Fruit fly (Drosophila melanogaster) whole organism, embryonic: ENCODE measurements around the gene CG46412.

ENCODE experiments used
- Atf3 ChIP-seq: fragments of 200-800 bp; sonication (Bioruptor generic); optimal IDR thresholded peaks from 3 replicates; lab custom pipeline; 2016; ENCODE audit warnings: missing biosample characterization, missing genetic modification characterization
- CG10274 ChIP-seq: fragments of 200-800 bp; sonication (Bioruptor generic); optimal IDR thresholded peaks from 3 replicates; lab custom pipeline; 2017; ENCODE audit warnings: missing biosample characterization, mild to moderate bottlenecking, missing genetic modification characterization
- CG11085 ChIP-seq: fragments of 200-800 bp; sonication (Bioruptor generic); IDR thresholded peaks from 2 replicates; pipeline ENCODE4 v1.3.6; 2022; ENCODE audit warnings: missing biosample characterization, missing genetic modification characterization
- CG11695 ChIP-seq: fragments of 200-800 bp; sonication (Bioruptor generic); IDR thresholded peaks from 3 replicates; pipeline ENCODE4 v1.3.6; 2022; ENCODE audit warnings: missing biosample characterization, missing genetic modification characterization
- CG14441 ChIP-seq: fragments of 200-800 bp; sonication (Bioruptor generic); IDR thresholded peaks from 2 replicates; pipeline ENCODE4 v1.3.6; 2022; ENCODE audit warnings: missing biosample characterization, missing genetic modification characterization
- CG14965 ChIP-seq: fragments of 200-800 bp; sonication (Bioruptor generic); optimal IDR thresholded peaks from 2 replicates; lab custom pipeline; 2016; ENCODE audit warnings: missing biosample characterization, missing genetic modification characterization, borderline replicate concordance
- CG15011 ChIP-seq: fragments of 200-800 bp; sonication (Bioruptor generic); optimal IDR thresholded peaks from 3 replicates; lab custom pipeline; 2018; ENCODE audit warnings: missing biosample characterization, mild to moderate bottlenecking, missing genetic modification characterization
- CG1529 ChIP-seq: fragments of 200-800 bp; sonication (Bioruptor generic); optimal IDR thresholded peaks from 3 replicates; lab custom pipeline; 2018; ENCODE audit warnings: missing biosample characterization, missing genetic modification characterization
- CG1602 ChIP-seq: fragments of 200-800 bp; sonication (Bioruptor generic); optimal IDR thresholded peaks from 3 replicates; lab custom pipeline; 2016; ENCODE audit warnings: missing biosample characterization, missing genetic modification characterization
- CG18262 ChIP-seq: fragments of 200-800 bp; optimal IDR thresholded peaks from 3 replicates; lab custom pipeline; 2019; ENCODE audit warnings: missing biosample characterization, mild to moderate bottlenecking, missing genetic modification characterization, moderate library complexity
- CG2120 ChIP-seq: fragments of 200-800 bp; sonication (Bioruptor generic); optimal IDR thresholded peaks from 3 replicates; lab custom pipeline; 2016; ENCODE audit warnings: missing biosample characterization, missing genetic modification characterization
- CG3065 ChIP-seq: fragments of 200-800 bp; sonication (Bioruptor generic); optimal IDR thresholded peaks from 2 replicates; lab custom pipeline; 2016; ENCODE audit warnings: missing biosample characterization, missing genetic modification characterization
- CG31441 ChIP-seq: fragments of 200-800 bp; sonication (Bioruptor generic); IDR thresholded peaks from 2 replicates; pipeline ENCODE4 v1.3.6; 2022; ENCODE audit warnings: missing biosample characterization, missing genetic modification characterization
- CG32772 ChIP-seq: fragments of 200-800 bp; sonication (Bioruptor generic); IDR thresholded peaks from 2 replicates; pipeline ENCODE4 v1.3.6; 2022; ENCODE audit warnings: missing biosample characterization, missing genetic modification characterization
- CG7372 ChIP-seq: fragments of 200-800 bp; sonication (Bioruptor generic); IDR thresholded peaks from 2 replicates; pipeline ENCODE4 v1.3.6; 2022; ENCODE audit warnings: missing biosample characterization, missing genetic modification characterization
- CG7745 ChIP-seq: fragments of 200-800 bp; sonication (Bioruptor generic); optimal IDR thresholded peaks from 2 replicates; lab custom pipeline; 2018; ENCODE audit warnings: missing biosample characterization, mild to moderate bottlenecking, missing genetic modification characterization, moderate library complexity
- CG7963 ChIP-seq: fragments of 200-800 bp; sonication (Bioruptor generic); IDR thresholded peaks from 3 replicates; pipeline ENCODE4 v1.3.6; 2022; ENCODE audit warnings: missing biosample characterization, missing genetic modification characterization; ENCODE audit not compliant: partially characterized antibody
- CG8765 ChIP-seq: fragments of 200-800 bp; sonication (Bioruptor generic); IDR thresholded peaks from 2 replicates; pipeline ENCODE4 v1.3.6; 2022; ENCODE audit warnings: missing biosample characterization, missing genetic modification characterization
- CkIIα-i1 ChIP-seq: fragments of 200-800 bp; sonication (Bioruptor generic); IDR thresholded peaks from 2 replicates; pipeline ENCODE4 v1.3.6; 2022; ENCODE audit warnings: missing biosample characterization, missing genetic modification characterization
- Drgx ChIP-seq: fragments of 200-800 bp; sonication (Bioruptor generic); IDR thresholded peaks from 2 replicates; pipeline ENCODE4 v1.3.6; 2022; ENCODE audit warnings: missing biosample characterization, missing genetic modification characterization
- Fer2 ChIP-seq: fragments of 200-800 bp; sonication (Bioruptor generic); optimal IDR thresholded peaks from 2 replicates; lab custom pipeline; 2018; ENCODE audit warnings: missing biosample characterization, mild to moderate bottlenecking, missing genetic modification characterization, moderate library complexity
- Gsc ChIP-seq: fragments of 200-800 bp; sonication (Bioruptor generic); IDR thresholded peaks from 2 replicates; pipeline ENCODE4 v1.3.6; 2022; ENCODE audit warnings: missing biosample characterization, missing genetic modification characterization
- HmgD ChIP-seq: fragments of 200-800 bp; sonication (Bioruptor generic); optimal IDR thresholded peaks from 3 replicates; lab custom pipeline; 2016; ENCODE audit warnings: missing biosample characterization, missing genetic modification characterization
- Kr ChIP-seq: fragments of 200-800 bp; sonication (Bioruptor generic); optimal IDR thresholded peaks from 2 replicates; lab custom pipeline; 2017; ENCODE audit warnings: missing biosample characterization, mild to moderate bottlenecking, missing genetic modification characterization
- Lim3 ChIP-seq: fragments of 200-800 bp; sonication (Bioruptor generic); IDR thresholded peaks from 2 replicates; pipeline ENCODE4 v1.3.6; 2022; ENCODE audit warnings: missing biosample characterization, missing genetic modification characterization
- Oli ChIP-seq: fragments of 200-800 bp; sonication (Bioruptor generic); optimal IDR thresholded peaks from 2 replicates; lab custom pipeline; 2018; ENCODE audit warnings: missing biosample characterization, mild to moderate bottlenecking, missing genetic modification characterization, moderate library complexity
- PHDP ChIP-seq: fragments of 200-800 bp; sonication (Bioruptor generic); optimal IDR thresholded peaks from 3 replicates; lab custom pipeline; 2018; ENCODE audit warnings: missing biosample characterization, mild to moderate bottlenecking, missing genetic modification characterization, moderate library complexity
- Rfx ChIP-seq: fragments of 200-800 bp; sonication (Bioruptor generic); IDR thresholded peaks from 2 replicates; pipeline ENCODE4 v1.3.6; 2022; ENCODE audit warnings: missing biosample characterization, missing genetic modification characterization
- Side ChIP-seq: fragments of 200-800 bp; sonication (Bioruptor generic); optimal IDR thresholded peaks from 2 replicates; lab custom pipeline; 2016; ENCODE audit warnings: missing biosample characterization, missing genetic modification characterization
- TFAM ChIP-seq: fragments of 200-800 bp; sonication (Bioruptor generic); optimal IDR thresholded peaks from 2 replicates; lab custom pipeline; 2017; ENCODE audit warnings: missing biosample characterization, missing genetic modification characterization, inconsistent platforms
- ab ChIP-seq: fragments of 200-800 bp; sonication (Bioruptor generic); optimal IDR thresholded peaks from 2 replicates; lab custom pipeline; 2016; ENCODE audit warnings: missing biosample characterization, missing genetic modification characterization
- ara ChIP-seq: fragments of 200-800 bp; sonication (Bioruptor generic); IDR thresholded peaks from 2 replicates; pipeline ENCODE4 v1.3.6; 2022; ENCODE audit warnings: missing biosample characterization, missing genetic modification characterization
- bsh ChIP-seq, 2 experiments: fragments of 200-800 bp; sonication (Bioruptor generic); optimal IDR thresholded peaks; 2 replicates each; lab custom pipeline; 2017 to 2018; ENCODE audit warnings: mild to moderate bottlenecking in 2 of 2, missing biosample characterization in 2 of 2, missing genetic modification characterization in 2 of 2, moderate library complexity in 1 of 2
- cad ChIP-seq: fragments of >200 bp; optimal IDR thresholded peaks from 2 replicates; lab custom pipeline; 2017; ENCODE audit warnings: missing biosample characterization, missing genetic modification characterization
- cg ChIP-seq: fragments of 200-800 bp; sonication (Bioruptor generic); optimal IDR thresholded peaks from 3 replicates; lab custom pipeline; 2019; ENCODE audit warnings: missing biosample characterization, mild to moderate bottlenecking, missing genetic modification characterization, moderate library complexity
- chn ChIP-seq: fragments of 200-800 bp; sonication (Bioruptor generic); optimal IDR thresholded peaks from 2 replicates; lab custom pipeline; 2016; ENCODE audit warnings: missing biosample characterization, missing genetic modification characterization
- croc ChIP-seq: fragments of 200-800 bp; sonication (Bioruptor generic); conservative IDR thresholded peaks from 3 replicates; pipeline ENCODE4 v1.3.6; 2022; ENCODE audit warnings: missing biosample characterization, missing genetic modification characterization
- cwo ChIP-seq: fragments of 200-800 bp; sonication (Bioruptor generic); optimal IDR thresholded peaks from 3 replicates; lab custom pipeline; 2017; ENCODE audit warnings: missing biosample characterization, missing genetic modification characterization, mild to moderate bottlenecking, moderate library complexity, missing genetic modification reagents
- exex ChIP-seq: fragments of 200-800 bp; sonication (Bioruptor generic); optimal IDR thresholded peaks from 4 replicates; lab custom pipeline; 2018; ENCODE audit warnings: missing biosample characterization, mild to moderate bottlenecking, missing genetic modification characterization, moderate library complexity
- her ChIP-seq: fragments of 200-800 bp; sonication (Bioruptor generic); optimal IDR thresholded peaks from 2 replicates; lab custom pipeline; 2016; ENCODE audit warnings: missing biosample characterization, missing genetic modification characterization
- jumu ChIP-seq: fragments of 200-800 bp; sonication (Bioruptor generic); optimal IDR thresholded peaks from 3 replicates; lab custom pipeline; 2016; ENCODE audit warnings: missing biosample characterization, missing genetic modification characterization
- mirr ChIP-seq: fragments of 200-800 bp; sonication (Bioruptor generic); optimal IDR thresholded peaks from 3 replicates; lab custom pipeline; 2018; ENCODE audit warnings: missing biosample characterization, mild to moderate bottlenecking, missing genetic modification characterization
- odd ChIP-seq: fragments of 200-800 bp; sonication (Bioruptor generic); optimal IDR thresholded peaks from 2 replicates; lab custom pipeline; 2017; ENCODE audit warnings: missing biosample characterization, mild to moderate bottlenecking, missing genetic modification characterization
- otp ChIP-seq: fragments of 200-800 bp; sonication (Bioruptor generic); IDR thresholded peaks from 3 replicates; pipeline ENCODE4, ENCODE4 v1.3.6; 2022; ENCODE audit warnings: missing biosample characterization, missing genetic modification characterization
- psq ChIP-seq: fragments of 200-800 bp; sonication (Bioruptor generic); optimal IDR thresholded peaks from 2 replicates; lab custom pipeline; 2017; ENCODE audit warnings: missing biosample characterization, missing genetic modification characterization
- ro ChIP-seq: fragments of 200-800 bp; sonication (Bioruptor generic); IDR thresholded peaks from 2 replicates; pipeline ENCODE4 v1.3.6; 2022; ENCODE audit warnings: missing biosample characterization, missing genetic modification characterization
- run ChIP-seq: fragments of 200-800 bp; sonication (Bioruptor generic); optimal IDR thresholded peaks from 3 replicates; lab custom pipeline; 2018; ENCODE audit warnings: missing biosample characterization, mild to moderate bottlenecking, missing genetic modification characterization
- sim ChIP-seq: fragments of 200-800 bp; sonication (Bioruptor generic); IDR thresholded peaks from 2 replicates; pipeline ENCODE4 v1.3.6; 2022; ENCODE audit warnings: missing biosample characterization, missing genetic modification characterization
- tup ChIP-seq: fragments of 200-800 bp; sonication (Bioruptor generic); optimal IDR thresholded peaks from 2 replicates; lab custom pipeline; 2016; ENCODE audit warnings: missing biosample characterization, mild to moderate bottlenecking, missing genetic modification characterization, moderate library complexity
- usp ChIP-seq: fragments of >200 bp; optimal IDR thresholded peaks from 2 replicates; lab custom pipeline; 2017; ENCODE audit warnings: missing biosample characterization, missing genetic modification characterization
- zfh2 ChIP-seq: fragments of 200-800 bp; sonication (Bioruptor generic); optimal IDR thresholded peaks from 2 replicates; lab custom pipeline; 2016; ENCODE audit warnings: missing biosample characterization, missing genetic modification characterization

The CG46412 gene

dm6 chr3L:11552996-11553671 is 10.7 kb downstream of the CG46412 start (continued):
- TF ChIP-seq CG31441 (GFP tag; lab: Robert Waterston, UW): no peak; the same call in 1 of the 2 replicates
- TF ChIP-seq CG18262 (tag; lab: Kevin White, UChicago): peak; percentile 36
- TF ChIP-seq tup: no peak
- TF ChIP-seq Atf3: no peak
- TF ChIP-seq CG7745 (tag; lab: Kevin White, UChicago): no peak
- TF ChIP-seq cg: peak; percentile 100
- no peak for TF ChIP-seq usp
- peak; percentile 39; the same call in 1 of the 2 replicates for TF ChIP-seq Rfx (GFP tag; lab: Robert Waterston, UW)
- TF ChIP-seq otp (GFP tag; lab: Robert Waterston, UW): peak; percentile 29; the same call in 1 of the 3 replicates
- TF ChIP-seq psq: peak; percentile 74
- TF ChIP-seq croc: no peak
- no peak for TF ChIP-seq CG2120
- TF ChIP-seq Gsc: no peak
- TF ChIP-seq TFAM: no peak
- TF ChIP-seq CG14441: no peak
- TF ChIP-seq CG11085 (GFP tag; lab: Robert Waterston, UW): no peak
- peak; percentile 42 for TF ChIP-seq odd (GFP tag; lab: Kevin White, UChicago)
- TF ChIP-seq CG3065 (GFP tag; lab: Kevin White, UChicago): no peak
- TF ChIP-seq CG10274: no peak
- no peak for TF ChIP-seq her (GFP tag; lab: Kevin White, UChicago)
- no peak for TF ChIP-seq CG7372 (GFP tag; lab: Robert Waterston, UW)
- no peak for TF ChIP-seq Fer2 (tag; lab: Kevin White, UChicago)
- TF ChIP-seq ara (GFP tag; lab: Robert Waterston, UW): no peak
- TF ChIP-seq Side (GFP tag; lab: Kevin White, UChicago): no peak
- TF ChIP-seq cwo (GFP tag; lab: Kevin White, UChicago): peak; percentile 43
- no peak for TF ChIP-seq CG11695
- TF ChIP-seq CG32772 (GFP tag; lab: Robert Waterston, UW): no peak
- TF ChIP-seq mirr (GFP tag; lab: Kevin White, UChicago): peak; percentile 59
- TF ChIP-seq CG8765 (GFP tag; lab: Robert Waterston, UW): peak; percentile 61; the same call in 1 of the 2 replicates
- peak; percentile 32 for TF ChIP-seq CG1529 (GFP tag; lab: Kevin White, UChicago)
- TF ChIP-seq CG15011: no peak
- TF ChIP-seq PHDP (tag; lab: Kevin White, UChicago): no peak
- peak in 1 of 2 experiments; percentile 79 for TF ChIP-seq bsh (GFP tag; optimal IDR thresholded peaks at IDR 0.05; lab: Kevin White, UChicago)
- no peak for TF ChIP-seq exex (tag; lab: Kevin White, UChicago)
- peak; percentile 20 for TF ChIP-seq HmgD
- peak; percentile 5 for TF ChIP-seq run (tag; lab: Kevin White, UChicago)
- no peak for TF ChIP-seq jumu (GFP tag; lab: Kevin White, UChicago)
- TF ChIP-seq CG7963 (GFP tag; lab: Robert Waterston, UW): no peak
- TF ChIP-seq Oli (tag; lab: Kevin White, UChicago): peak; percentile 9
- peak; percentile 71 for TF ChIP-seq Drgx (GFP tag; lab: Robert Waterston, UW)
- no peak for TF ChIP-seq CkIIα-i1
- TF ChIP-seq CG14965 (GFP tag; lab: Kevin White, UChicago): no peak
- TF ChIP-seq cad (GFP tag; lab: Kevin White, UChicago): no peak
- no peak for TF ChIP-seq ab
- no peak for TF ChIP-seq sim
- no peak for TF ChIP-seq chn (GFP tag; lab: Kevin White, UChicago)
- no peak for TF ChIP-seq Kr (GFP tag; lab: Kevin White, UChicago)
- TF ChIP-seq CG1602 (GFP tag; lab: Kevin White, UChicago): no peak
- TF ChIP-seq zfh2: no peak
- TF ChIP-seq ro (GFP tag; lab: Robert Waterston, UW): no peak
- no peak for TF ChIP-seq Lim3
